Fruit fly (Drosophila melanogaster) whole organism, pupa: ENCODE data around the gene up.

Experiments used
- CG13204 ChIP-seq: fragments of 200-800 bp; sonication (Bioruptor generic); optimal IDR thresholded peaks from 2 replicates; lab custom pipeline; 2018; ENCODE audit warnings: missing biosample characterization, mild to moderate bottlenecking, missing genetic modification characterization, moderate library complexity
- CG15710 ChIP-seq: fragments of 200-800 bp; sonication (Bioruptor generic); optimal IDR thresholded peaks from 2 replicates; lab custom pipeline; 2018; ENCODE audit warnings: missing biosample characterization, mild to moderate bottlenecking, missing genetic modification characterization, moderate library complexity
- CG8159 ChIP-seq: fragments of 200-800 bp; sonication (Bioruptor generic); optimal IDR thresholded peaks from 3 replicates; lab custom pipeline; 2018; ENCODE audit warnings: missing biosample characterization, mild to moderate bottlenecking, missing genetic modification characterization, moderate library complexity
- Ets98B ChIP-seq: fragments of 200-800 bp; sonication (Bioruptor generic); IDR thresholded peaks from 2 replicates; pipeline ENCODE4 v1.3.6; 2022; ENCODE audit warnings: missing biosample characterization, missing genetic modification characterization
- Snoo ChIP-seq: fragments of 200-800 bp; sonication (Bioruptor generic); optimal IDR thresholded peaks from 3 replicates; lab custom pipeline; 2017; ENCODE audit warnings: missing biosample characterization, mild to moderate bottlenecking, missing genetic modification characterization, inconsistent platforms

- TF ChIP-seq Ets98B (GFP tag; lab: Robert Waterston, UW) = no peak
- no peak for TF ChIP-seq Snoo (tag; lab: Kevin White, UChicago)
- TF ChIP-seq CG13204 (GFP tag; lab: Kevin White, UChicago) = no peak
- no peak for TF ChIP-seq CG15710
- TF ChIP-seq CG8159 (tag; lab: Kevin White, UChicago) = no peak
Measured at dm6 chrX:13579322-13579721, 23.1 kb downstream of the up start.
